Worm (Caenorhabditis elegans): ENCODE data around the gene idpp-12.
A peak's percentile ranks its signal among the peaks of the same experiment; 100 is the strongest.
"Not testable (repeated sequence)": the region's sequence is repeated elsewhere in the genome, so short reads cannot be mapped to it uniquely, and the experiment has no call there.

The idpp-12 gene

ce11 chrIV:3331758-3332157 lies 28.0 kb downstream of the idpp-12 start, which contains the start of gene F42A6.5:
TSS of gene F42A6.5 (minus strand) at chrIV:3331858.
- TF ChIP-seq nhr-20 (tag; optimal IDR thresholded peaks at IDR 0.05); ceh-8 (GFP tag; optimal IDR thresholded peaks at IDR 0.05); nhr-84 (tag; optimal IDR thresholded peaks at IDR 0.05): not testable (repeated sequence)

- TF ChIP-seq hlh-4 (tag; optimal IDR thresholded peaks at IDR 0.05), result no peak
- no peak for TF ChIP-seq fkh-8 (tag; optimal IDR thresholded peaks at IDR 0.05)
- TF ChIP-seq nhr-28 (tag; optimal IDR thresholded peaks at IDR 0.05), result no peak
- peak; percentile 22 for TF ChIP-seq nhr-47 (tag; optimal IDR thresholded peaks at IDR 0.05)
- TF ChIP-seq nhr-84 (tag; optimal IDR thresholded peaks at IDR 0.05), result no peak
- no peak for TF ChIP-seq vab-15 (tag; optimal IDR thresholded peaks at IDR 0.05)
- TF ChIP-seq mdl-1 (tag; optimal IDR thresholded peaks at IDR 0.05), result no peak
- no peak for TF ChIP-seq blmp-1 (tag; optimal IDR thresholded peaks at IDR 0.05)
- no peak for TF ChIP-seq nhr-77 (tag; optimal IDR thresholded peaks at IDR 0.05)
- TF ChIP-seq nhr-11 (tag; optimal IDR thresholded peaks at IDR 0.05), result no peak
- TF ChIP-seq nhr-12 (tag; optimal IDR thresholded peaks at IDR 0.05), result no peak
- TF ChIP-seq jun-1 (tag; optimal IDR thresholded peaks at IDR 0.05), result no peak
- TF ChIP-seq snpc-4 (tag; optimal IDR thresholded peaks at IDR 0.05), result no peak
- no peak for TF ChIP-seq pax-3 (tag; optimal IDR thresholded peaks at IDR 0.05)
- TF ChIP-seq sup-37 (GFP tag; optimal IDR thresholded peaks at IDR 0.05), result no peak
- TF ChIP-seq ceh-82 (tag; optimal IDR thresholded peaks at IDR 0.05), result no peak
- TF ChIP-seq lin-35 (GFP tag; optimal IDR thresholded peaks at IDR 0.05), result peak in 1 of 2 experiments; percentile 29
- no peak for TF ChIP-seq hpl-2 (GFP tag; optimal IDR thresholded peaks at IDR 0.05)
- peak; percentile 5 for TF ChIP-seq tbx-2 (tag; optimal IDR thresholded peaks at IDR 0.05)
- no peak for TF ChIP-seq C34B4.2 (tag; optimal IDR thresholded peaks at IDR 0.05)
- no peak for TF ChIP-seq dsc-1 (tag; optimal IDR thresholded peaks at IDR 0.05)
- TF ChIP-seq ama-1 (optimal IDR thresholded peaks at IDR 0.05), result peak; percentile 88
- no peak for TF ChIP-seq lin-13 (GFP tag; optimal IDR thresholded peaks at IDR 0.05)
- no peak for TF ChIP-seq fkh-4 (tag; optimal IDR thresholded peaks at IDR 0.05; ENCODE audit: borderline replicate concordance)
- TF ChIP-seq grh-1 (GFP tag; IDR thresholded peaks at IDR 0.05), result no peak
- TF ChIP-seq lsy-2 (tag; optimal IDR thresholded peaks at IDR 0.05), result peak in 1 of 2 experiments; percentile 13
- TF ChIP-seq nhr-71 (tag; optimal IDR thresholded peaks at IDR 0.05), result peak; percentile 40
- TF ChIP-seq zag-1 (tag; optimal IDR thresholded peaks at IDR 0.05), result no peak
- peak; percentile 47 for TF ChIP-seq aly-2 (tag; optimal IDR thresholded peaks at IDR 0.05)
- TF ChIP-seq nhr-90 (tag; optimal IDR thresholded peaks at IDR 0.05; ENCODE audit: poor library complexity), result no peak
- no peak for TF ChIP-seq lin-39 (tag; optimal IDR thresholded peaks at IDR 0.05)
- TF ChIP-seq lin-15B (tag; optimal IDR thresholded peaks at IDR 0.05), result no peak
- no peak for TF ChIP-seq ets-5 (GFP tag; IDR thresholded peaks at IDR 0.05)
- TF ChIP-seq snu-23 (GFP tag; optimal IDR thresholded peaks at IDR 0.05), result peak; percentile 18
- TF ChIP-seq xbp-1 (tag; optimal IDR thresholded peaks at IDR 0.05), result no peak
- TF ChIP-seq ces-1 (GFP tag; optimal IDR thresholded peaks at IDR 0.05), result no peak
- TF ChIP-seq nhr-237 (tag; optimal IDR thresholded peaks at IDR 0.05), result no peak
- TF ChIP-seq nhr-85 (tag), result peak; percentile 64
- TF ChIP-seq ztf-4 (tag; optimal IDR thresholded peaks at IDR 0.05), result peak; percentile 8
- no peak for TF ChIP-seq egl-27 (tag; optimal IDR thresholded peaks at IDR 0.05)
- TF ChIP-seq ceh-63 (GFP tag; optimal IDR thresholded peaks at IDR 0.05), result no peak
- TF ChIP-seq swsn-7 (tag; optimal IDR thresholded peaks at IDR 0.05), result peak; percentile 6
- no peak for TF ChIP-seq unc-30 (tag; optimal IDR thresholded peaks at IDR 0.05)
- TF ChIP-seq ztf-11 (tag; optimal IDR thresholded peaks at IDR 0.05), result no peak
- peak; percentile 8 to 35 for TF ChIP-seq efl-1 (optimal IDR thresholded peaks at IDR 0.05)
- TF ChIP-seq efl-1 (GFP tag; optimal IDR thresholded peaks at IDR 0.05 in 1 of 2), result peak in 1 of 2 experiments; percentile 71
- TF ChIP-seq mep-1 (tag; optimal IDR thresholded peaks at IDR 0.05), result no peak
- no peak for TF ChIP-seq pqm-1 (tag; optimal IDR thresholded peaks at IDR 0.05)
- TF ChIP-seq fkh-10 (GFP tag; optimal IDR thresholded peaks at IDR 0.05), result no peak
- TF ChIP-seq mef-2 (tag; optimal IDR thresholded peaks at IDR 0.05), result no peak
- TF ChIP-seq elt-2 (tag; optimal IDR thresholded peaks at IDR 0.05), result peak; percentile 6
These were observed 32.8 kb downstream of the idpp-12 start, which contains the start of gene F42A6.6 for ce11 chrIV:3336585-3336984. TSS of gene F42A6.6 (minus strand) at chrIV:3336873.

Measured in whole organism, L1 larva.